Fruit fly (Drosophila melanogaster): Measurements from ENCODE around the gene LManVI.

The LManVI gene

DNA sequence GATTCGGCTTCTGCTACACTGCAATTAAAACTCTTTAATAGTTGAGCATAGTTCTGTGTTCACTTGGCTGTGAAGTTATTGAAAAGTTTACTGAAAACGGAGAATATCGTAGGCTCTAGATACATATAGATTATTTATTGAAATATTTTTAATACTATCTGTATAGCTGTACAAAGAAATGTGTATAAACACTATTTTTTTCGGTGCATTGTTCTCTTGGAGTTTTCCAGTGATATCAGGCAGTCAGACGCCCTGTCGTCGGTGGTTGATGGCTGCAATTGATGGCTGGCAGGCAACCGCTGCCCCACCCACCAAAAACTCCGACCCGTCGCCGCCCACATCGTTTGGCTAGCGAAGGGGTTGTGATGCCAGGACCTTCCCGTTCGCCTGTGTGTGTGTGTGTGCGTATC lies 34.7 kb downstream of the LManVI start (continued):
- TF ChIP-seq CG15514 (GFP tag; optimal IDR thresholded peaks at IDR 0.05) (no peak), H2.0 (GFP tag; IDR thresholded peaks at IDR 0.05) (peak; percentile 40; the same call in 1 of the 2 replicates), Bteb2 (GFP tag; optimal IDR thresholded peaks at IDR 0.05) (no peak), CG11695 (GFP tag; IDR thresholded peaks at IDR 0.05) (no peak), D (optimal IDR thresholded peaks at IDR 0.05) (no peak), D (GFP tag; optimal IDR thresholded peaks at IDR 0.05) (peak; percentile 49), Awh (GFP tag; IDR thresholded peaks at IDR 0.05) (0 out of 2 replicates have a peak, but pooled peaks have one; percentile 25), C15 (GFP tag; IDR thresholded peaks at IDR 0.05) (no peak), seq (GFP tag; IDR thresholded peaks at IDR 0.05) (no peak), Antp (GFP tag; optimal IDR thresholded peaks at IDR 0.05) (no peak), Dp (GFP tag; optimal IDR thresholded peaks at IDR 0.05) (no peak), CG13775 (GFP tag; optimal IDR thresholded peaks at IDR 0.05) (peak; percentile 2), CG10979 (tag; optimal IDR thresholded peaks at IDR 0.05) (peak; percentile 74), Chrac-16 (GFP tag; optimal IDR thresholded peaks at IDR 0.05) (no peak), CG17612 (GFP tag; IDR thresholded peaks at IDR 0.05) (no peak), CG1603 (tag; optimal IDR thresholded peaks at IDR 0.05) (peak; percentile 12), CG13287 (GFP tag; IDR thresholded peaks at IDR 0.05; ENCODE audit: partially characterized antibody) (no peak), hbn (GFP tag; IDR thresholded peaks at IDR 0.05; ENCODE audit: partially characterized antibody) (no peak), sim (GFP tag; IDR thresholded peaks at IDR 0.05) (no peak), CG7372 (GFP tag; IDR thresholded peaks at IDR 0.05) (no peak), CG14050 (GFP tag; IDR thresholded peaks at IDR 0.05) (no peak), CG7786 (GFP tag; optimal IDR thresholded peaks at IDR 0.05) (no peak), Six4 (GFP tag; optimal IDR thresholded peaks at IDR 0.05) (no peak), Nf-YC (tag; optimal IDR thresholded peaks at IDR 0.05) (peak; percentile 50), Opbp (GFP tag; IDR thresholded peaks at IDR 0.05; ENCODE audit: partially characterized antibody) (no peak), Eip74EF (GFP tag; optimal IDR thresholded peaks at IDR 0.05) (peak in 1 of 2 experiments; percentile 49), CG13624 (GFP tag; optimal IDR thresholded peaks at IDR 0.05) (no peak), Sin3A (optimal IDR thresholded peaks at IDR 0.05) (no peak), croc (GFP tag; conservative IDR thresholded peaks at IDR 0.05) (peak; percentile 40; the same call in 1 of the 3 replicates), en (GFP tag; optimal IDR thresholded peaks at IDR 0.05) (no peak), kay (GFP tag; optimal IDR thresholded peaks at IDR 0.05) (no peak), Dip3 (GFP tag; optimal IDR thresholded peaks at IDR 0.05) (no peak), CG2120 (GFP tag; optimal IDR thresholded peaks at IDR 0.05) (no peak), Med (GFP tag) (no peak), Dip2 (GFP tag; IDR thresholded peaks at IDR 0.05) (no peak), CG1792 (GFP tag; optimal IDR thresholded peaks at IDR 0.05) (no peak), ken (GFP tag; IDR thresholded peaks at IDR 0.05) (no peak), ci (GFP tag; IDR thresholded peaks at IDR 0.05) (peak; percentile 69; the same call in 2 of the 3 replicates), CG10147 (GFP tag; optimal IDR thresholded peaks at IDR 0.05) (peak; percentile 64), CG14441 (GFP tag; IDR thresholded peaks at IDR 0.05) (no peak), wor (GFP tag; IDR thresholded peaks at IDR 0.05) (0 out of 2 replicates have a peak, but pooled peaks have one; percentile 22), Atf3 (GFP tag; optimal IDR thresholded peaks at IDR 0.05) (no peak), CG17912 (GFP tag; optimal IDR thresholded peaks at IDR 0.05) (no peak), CG6272 (GFP tag; IDR thresholded peaks at IDR 0.05) (no peak), Xbp1 (GFP tag; optimal IDR thresholded peaks at IDR 0.05) (peak; percentile 22), luna (GFP tag; optimal IDR thresholded peaks at IDR 0.05) (no peak), Stat92E (GFP tag; optimal IDR thresholded peaks at IDR 0.05) (peak in 1 of 3 experiments; percentile 25), CG6683 (GFP tag; optimal IDR thresholded peaks at IDR 0.05) (no peak), CG9727 (GFP tag; optimal IDR thresholded peaks at IDR 0.05) (peak; percentile 66), stc (GFP tag; IDR thresholded peaks at IDR 0.05) (peak; percentile 60), sr (GFP tag; IDR thresholded peaks at IDR 0.05) (no peak), CG14965 (GFP tag; optimal IDR thresholded peaks at IDR 0.05; ENCODE audit: borderline replicate concordance) (no peak)

All from whole organism, embryonic.